Worm (Caenorhabditis elegans): Measurements from ENCODE around the gene C17A2.7.
A peak's percentile ranks its signal among the peaks of the same experiment; 100 is the strongest.

C17A2.7 gene

ce11 chrII:3811816-3812332, 31.3 kb downstream of the C17A2.7 start, which contains the start of gene lido-15:
TSS of gene lido-15 (plus strand) at chrII:3812282.
- TF ChIP-seq lin-38 (GFP tag; IDR thresholded peaks at IDR 0.05) (peak; percentile 42), jun-1 (tag; optimal IDR thresholded peaks at IDR 0.05) (no peak), ceh-82 (tag; optimal IDR thresholded peaks at IDR 0.05) (no peak), mxl-2 (GFP tag; conservative IDR thresholded peaks at IDR 0.05) (no peak), unc-62 (GFP tag; optimal IDR thresholded peaks at IDR 0.05 in 1 of 2) (peak in 1 of 2 experiments; percentile 64), unc-62 (tag; optimal IDR thresholded peaks at IDR 0.05) (no peak), cey-2 (tag; optimal IDR thresholded peaks at IDR 0.05; ENCODE audit: borderline replicate concordance, insufficient read depth) (no peak), snpc-1.2 (GFP tag; IDR thresholded peaks at IDR 0.05) (no peak), hlh-30 (tag; optimal IDR thresholded peaks at IDR 0.05; ENCODE audit: insufficient read depth) (peak; percentile 51), mxl-3 (GFP tag; optimal IDR thresholded peaks at IDR 0.05) (no peak)

ce11 chrII:3810550-3810949, 32.7 kb downstream of the C17A2.7 start:
- peak in 1 of 2 experiments; percentile 49 for TF ChIP-seq lsy-2 (tag; optimal IDR thresholded peaks at IDR 0.05)
- TF ChIP-seq T26A8.4 (GFP tag; IDR thresholded peaks at IDR 0.05), result no peak
- no peak for TF ChIP-seq Y75B8A.6 (GFP tag; IDR thresholded peaks at IDR 0.05)
- no peak for TF ChIP-seq lin-15B (tag; optimal IDR thresholded peaks at IDR 0.05)
- peak; percentile 35 for TF ChIP-seq pqm-1 (tag; optimal IDR thresholded peaks at IDR 0.05)
- peak; percentile 42 for TF ChIP-seq nhr-6 (tag; optimal IDR thresholded peaks at IDR 0.05)
- TF ChIP-seq lin-39 (tag; optimal IDR thresholded peaks at IDR 0.05), result no peak
- TF ChIP-seq ztf-11 (tag; optimal IDR thresholded peaks at IDR 0.05), result no peak
- TF ChIP-seq pha-4 (GFP tag; IDR thresholded peaks at IDR 0.05), result no peak
- peak; percentile 75 for TF ChIP-seq pha-4 (tag; optimal IDR thresholded peaks at IDR 0.05)
- no peak for TF ChIP-seq tra-1 (GFP tag; IDR thresholded peaks at IDR 0.05)
- no peak for TF ChIP-seq madf-9 (GFP tag; conservative IDR thresholded peaks at IDR 0.05)
- TF ChIP-seq hlh-11 (tag; optimal IDR thresholded peaks at IDR 0.05), result peak; percentile 63
- TF ChIP-seq php-3 (GFP tag; IDR thresholded peaks at IDR 0.05), result 0 out of 2 replicates have a peak, but pooled peaks have one; percentile 36
- peak; percentile 47 for TF ChIP-seq mes-2 (tag; optimal IDR thresholded peaks at IDR 0.05; ENCODE audit: poor library complexity, severe bottlenecking)
- TF ChIP-seq ceh-28 (tag; optimal IDR thresholded peaks at IDR 0.05), result no peak
- TF ChIP-seq unc-62 (GFP tag; optimal IDR thresholded peaks at IDR 0.05 in 1 of 2), result peak in 1 of 2 experiments; percentile 81
- no peak for TF ChIP-seq unc-62 (tag; optimal IDR thresholded peaks at IDR 0.05)
- TF ChIP-seq daf-16 (GFP tag; optimal IDR thresholded peaks at IDR 0.05), result peak in 1 of 2 experiments; percentile 64
- peak; percentile 77 for TF ChIP-seq daf-16 (tag; optimal IDR thresholded peaks at IDR 0.05)
- peak; percentile 85 for TF ChIP-seq mep-1 (tag; optimal IDR thresholded peaks at IDR 0.05)
- TF ChIP-seq nhr-11 (tag; optimal IDR thresholded peaks at IDR 0.05), result no peak
- no peak for TF ChIP-seq ctbp-1 (GFP tag; IDR thresholded peaks at IDR 0.05)
- peak in 1 of 2 experiments; percentile 5 for TF ChIP-seq mdl-1 (tag; optimal IDR thresholded peaks at IDR 0.05)
- peak; percentile 24 for TF ChIP-seq lin-13 (GFP tag; optimal IDR thresholded peaks at IDR 0.05)
- TF ChIP-seq nhr-28 (tag; optimal IDR thresholded peaks at IDR 0.05), result peak; percentile 76
- no peak for TF ChIP-seq ZK337.2 (GFP tag; IDR thresholded peaks at IDR 0.05)
- no peak for TF ChIP-seq nhr-237 (tag; optimal IDR thresholded peaks at IDR 0.05)
- peak; percentile 36; the same call in 1 of the 2 replicates for TF ChIP-seq dmd-6 (GFP tag; IDR thresholded peaks at IDR 0.05)
- TF ChIP-seq dve-1 (tag; optimal IDR thresholded peaks at IDR 0.05; ENCODE audit: insufficient read depth), result peak; percentile 87
- no peak for TF ChIP-seq skn-1 (tag; optimal IDR thresholded peaks at IDR 0.05)
- TF ChIP-seq dpl-1 (GFP tag; optimal IDR thresholded peaks at IDR 0.05), result peak; percentile 13
- TF ChIP-seq hlh-30 (tag; optimal IDR thresholded peaks at IDR 0.05; ENCODE audit: insufficient read depth), result peak; percentile 34
- peak; percentile 27 for TF ChIP-seq spr-1 (tag; optimal IDR thresholded peaks at IDR 0.05)
- peak; percentile 32; the same call in 1 of the 2 replicates for TF ChIP-seq hmg-1.1 (GFP tag; IDR thresholded peaks at IDR 0.05)
- peak; percentile 68 for TF ChIP-seq rbr-2 (tag; optimal IDR thresholded peaks at IDR 0.05)
- TF ChIP-seq nhr-102 (tag; optimal IDR thresholded peaks at IDR 0.05), result peak; percentile 30
- no peak for TF ChIP-seq dmd-8 (GFP tag; IDR thresholded peaks at IDR 0.05)
- 0 out of 2 replicates have a peak, but pooled peaks have one; percentile 7 for TF ChIP-seq lin-38 (GFP tag; IDR thresholded peaks at IDR 0.05)
- TF ChIP-seq mxl-3 (GFP tag; optimal IDR thresholded peaks at IDR 0.05), result no peak
- no peak for TF ChIP-seq nhr-41 (GFP tag; IDR thresholded peaks at IDR 0.05)
- no peak for TF ChIP-seq nhr-111 (GFP tag; optimal IDR thresholded peaks at IDR 0.05)

Data from whole organism, L4 larva.